Worm (Caenorhabditis elegans) whole organism, midembryonic: ENCODE results near the gene F15B9.8.

Experiments
- T22C8.4 ChIP-seq: fragments of 200-800 bp; sonication (Bioruptor generic); IDR thresholded peaks from 2 replicates; pipeline ENCODE4 v1.3.6; 2022; ENCODE audit warnings: missing genetic modification characterization, missing compliant biosample characterization
- cog-1 ChIP-seq: sonication (generic microtip); optimal IDR thresholded peaks from 2 replicates; lab custom pipeline; 2016; ENCODE audit warnings: missing genetic modification characterization, missing compliant biosample characterization
- flt-1 ChIP-seq: fragments of 200-800 bp; sonication (Bioruptor generic); IDR thresholded peaks from 2 replicates; pipeline ENCODE4 v1.3.6; 2022; ENCODE audit warnings: missing genetic modification characterization, missing compliant biosample characterization
- klf-2 ChIP-seq: fragments of 200-800 bp; sonication (Bioruptor generic); conservative IDR thresholded peaks from 2 replicates; pipeline ENCODE4 v1.3.6; 2022; ENCODE audit warnings: missing genetic modification reagents, missing genetic modification characterization, missing compliant biosample characterization
- med-1 ChIP-seq: sonication (generic microtip); optimal IDR thresholded peaks from 2 replicates; lab custom pipeline; 2017; ENCODE audit warnings: missing genetic modification characterization, mild to moderate bottlenecking, missing compliant biosample characterization, antibody characterized with exemption, missing genetic modification reagents; ENCODE audit not compliant: insufficient read depth
- ref-1 ChIP-seq: fragments of 200-800 bp; sonication (Bioruptor generic); conservative IDR thresholded peaks from 2 replicates; pipeline ENCODE4 v1.3.6; 2022; ENCODE audit warnings: missing genetic modification reagents, missing genetic modification characterization, missing compliant biosample characterization
- tab-1 ChIP-seq: fragments of 200-800 bp; sonication (Bioruptor generic); IDR thresholded peaks from 2 replicates; pipeline ENCODE4 v1.3.6; 2022; ENCODE audit warnings: missing genetic modification characterization, missing compliant biosample characterization
- ztf-23 ChIP-seq: fragments of 200-800 bp; sonication (Bioruptor generic); IDR thresholded peaks from 2 replicates; pipeline ENCODE4 v1.3.6; 2022; ENCODE audit warnings: missing genetic modification reagents, missing genetic modification characterization, missing compliant biosample characterization
- ztf-29 ChIP-seq: fragments of 200-800 bp; sonication (Bioruptor generic); IDR thresholded peaks from 2 replicates; pipeline ENCODE4 v1.3.6; 2022; ENCODE audit warnings: missing genetic modification reagents, missing genetic modification characterization, missing compliant biosample characterization

Gene F15B9.8

ce11 chrV:12953702-12954101, 34.7 kb upstream of the F15B9.8 start, which contains the start of gene eif-3.K:
TSS of gene eif-3.K (plus strand) at chrV:12954002.
- TF ChIP-seq cog-1 (tag; lab: Kevin White, UChicago) = no peak
- TF ChIP-seq ref-1 = no peak
- TF ChIP-seq T22C8.4 = no peak
- no peak for TF ChIP-seq ztf-23 (GFP tag; lab: Robert Waterston, UW)
- TF ChIP-seq klf-2 (GFP tag; lab: Robert Waterston, UW) = no peak
- TF ChIP-seq ztf-29 (GFP tag; lab: Robert Waterston, UW) = no peak
- TF ChIP-seq med-1 (GFP tag; lab: Kevin White, UChicago) = no peak
- no peak for TF ChIP-seq tab-1 (GFP tag; lab: Robert Waterston, UW)
- no peak for TF ChIP-seq flt-1 (GFP tag; lab: Robert Waterston, UW)

- no peak for TF ChIP-seq klf-2 (GFP tag; lab: Robert Waterston, UW)
- no peak for TF ChIP-seq ztf-29 (GFP tag; lab: Robert Waterston, UW)
- no peak for TF ChIP-seq ref-1
- no peak for TF ChIP-seq med-1 (GFP tag; lab: Kevin White, UChicago)
- TF ChIP-seq tab-1 (GFP tag; lab: Robert Waterston, UW) = no peak
- no peak for TF ChIP-seq ztf-23 (GFP tag; lab: Robert Waterston, UW)
These were observed 34.1 kb upstream of the F15B9.8 start for ce11 chrV:12954261-12954660.

- TF ChIP-seq ztf-29 (GFP tag; lab: Robert Waterston, UW) = no peak
- no peak for TF ChIP-seq med-1 (GFP tag; lab: Kevin White, UChicago)
- no peak for TF ChIP-seq tab-1 (GFP tag; lab: Robert Waterston, UW)
- TF ChIP-seq klf-2 (GFP tag; lab: Robert Waterston, UW) = no peak
- no peak for TF ChIP-seq T22C8.4
- no peak for TF ChIP-seq flt-1 (GFP tag; lab: Robert Waterston, UW)
- TF ChIP-seq ref-1 = no peak
- no peak for TF ChIP-seq ztf-23 (GFP tag; lab: Robert Waterston, UW)
- no peak for TF ChIP-seq cog-1 (tag; lab: Kevin White, UChicago)
These were observed 27.2 kb upstream of the F15B9.8 start, which contains the start of gene mpst-7 for ce11 chrV:12961085-12961560. TSS of gene mpst-7 (minus strand) at chrV:12961135.

ce11 chrV:12963192-12963591, 25.2 kb upstream of the F15B9.8 start, which contains the start of gene hrg-9:
TSS of gene hrg-9 (minus strand) at chrV:12963343.
- TF ChIP-seq tab-1 (GFP tag; lab: Robert Waterston, UW) (no peak), ztf-29 (GFP tag; lab: Robert Waterston, UW) (no peak), cog-1 (tag; lab: Kevin White, UChicago) (no peak), ztf-23 (GFP tag; lab: Robert Waterston, UW) (no peak), T22C8.4 (no peak), flt-1 (GFP tag; lab: Robert Waterston, UW) (no peak), klf-2 (GFP tag; lab: Robert Waterston, UW) (no peak), ref-1 (no peak), med-1 (GFP tag; lab: Kevin White, UChicago) (no peak)

- TF ChIP-seq tab-1 (GFP tag; lab: Robert Waterston, UW) = no peak
- TF ChIP-seq cog-1 (tag; lab: Kevin White, UChicago) = no peak
- TF ChIP-seq ztf-23 (GFP tag; lab: Robert Waterston, UW) = no peak
- TF ChIP-seq ref-1 = no peak
- no peak for TF ChIP-seq klf-2 (GFP tag; lab: Robert Waterston, UW)
- TF ChIP-seq med-1 (GFP tag; lab: Kevin White, UChicago) = no peak
- no peak for TF ChIP-seq flt-1 (GFP tag; lab: Robert Waterston, UW)
These were observed 24.3 kb upstream of the F15B9.8 start, which contains the start of gene srd-35 for ce11 chrV:12964076-12964475. TSS of gene srd-35 (plus strand) at chrV:12964376.

ce11 chrV:12967110-12967509, 21.2 kb upstream of the F15B9.8 start, which contains the start of gene R186.3:
TSS of gene R186.3 (minus strand) at chrV:12967210.
- TF ChIP-seq ztf-29 (GFP tag; lab: Robert Waterston, UW) (no peak), ref-1 (no peak), flt-1 (GFP tag; lab: Robert Waterston, UW) (no peak), ztf-23 (GFP tag; lab: Robert Waterston, UW) (no peak), cog-1 (tag; lab: Kevin White, UChicago) (no peak), med-1 (GFP tag; lab: Kevin White, UChicago) (no peak), T22C8.4 (no peak), tab-1 (GFP tag; lab: Robert Waterston, UW) (no peak), klf-2 (GFP tag; lab: Robert Waterston, UW) (no peak)

- TF ChIP-seq cog-1 (tag; lab: Kevin White, UChicago) = peak; percentile 52
These were observed 20.4 kb upstream of the F15B9.8 start, which contains the start of gene R186.8 for ce11 chrV:12967925-12968327. TSS of gene R186.8 (minus strand) at chrV:12967982.

- TF ChIP-seq flt-1 (GFP tag; lab: Robert Waterston, UW) = no peak
- no peak for TF ChIP-seq cog-1 (tag; lab: Kevin White, UChicago)
- TF ChIP-seq T22C8.4 = no peak
- no peak for TF ChIP-seq tab-1 (GFP tag; lab: Robert Waterston, UW)
- TF ChIP-seq klf-2 (GFP tag; lab: Robert Waterston, UW) = no peak
- no peak for TF ChIP-seq med-1 (GFP tag; lab: Kevin White, UChicago)
- TF ChIP-seq ref-1 = no peak
- no peak for TF ChIP-seq ztf-29 (GFP tag; lab: Robert Waterston, UW)
- no peak for TF ChIP-seq ztf-23 (GFP tag; lab: Robert Waterston, UW)
These were observed 19.8 kb upstream of the F15B9.8 start, which contains the start of gene lin-46 for ce11 chrV:12968555-12968954. TSS of gene lin-46 (plus strand) at chrV:12968855.

ce11 chrV:12970575-12971160, 17.7 kb upstream of the F15B9.8 start, which contains the start of gene pnn-1:
TSS of gene pnn-1 (plus strand) at chrV:12971110.
- no peak for TF ChIP-seq med-1 (GFP tag; lab: Kevin White, UChicago)
- no peak for TF ChIP-seq ztf-29 (GFP tag; lab: Robert Waterston, UW)
- TF ChIP-seq cog-1 (tag; lab: Kevin White, UChicago) = no peak
- no peak for TF ChIP-seq tab-1 (GFP tag; lab: Robert Waterston, UW)
- TF ChIP-seq klf-2 (GFP tag; lab: Robert Waterston, UW) = no peak
- TF ChIP-seq flt-1 (GFP tag; lab: Robert Waterston, UW) = no peak
